Fruit fly (Drosophila melanogaster) whole organism, embryonic: ENCODE measurements around the gene CG43897.
A peak's percentile ranks its signal among the peaks of the same experiment; 100 is the strongest.

ENCODE experiments used
- Antp ChIP-seq: fragments of 200-800 bp; sonication (Bioruptor generic); optimal IDR thresholded peaks from 3 replicates; lab custom pipeline; 2016; ENCODE audit warnings: missing biosample characterization, missing genetic modification characterization
- B-H1 ChIP-seq: fragments of 200-800 bp; sonication (Bioruptor generic); IDR thresholded peaks from 3 replicates; pipeline ENCODE4 v1.3.6; 2022; ENCODE audit warnings: missing biosample characterization, missing genetic modification characterization
- CG12071 ChIP-seq: fragments of 200-800 bp; sonication (Bioruptor generic); optimal IDR thresholded peaks from 3 replicates; lab custom pipeline; 2018; ENCODE audit warnings: missing biosample characterization, mild to moderate bottlenecking, missing genetic modification characterization
- CG13287 ChIP-seq: fragments of 200-800 bp; sonication (Bioruptor generic); IDR thresholded peaks from 2 replicates; pipeline ENCODE4 v1.3.6; 2022; ENCODE audit warnings: missing biosample characterization, missing genetic modification characterization; ENCODE audit not compliant: partially characterized antibody
- CG17829 ChIP-seq: fragments of 200-800 bp; optimal IDR thresholded peaks from 2 replicates; lab custom pipeline; 2019; ENCODE audit warnings: missing biosample characterization, mild to moderate bottlenecking, missing genetic modification characterization, moderate library complexity
- CG2712 ChIP-seq: fragments of 200-800 bp; optimal IDR thresholded peaks from 3 replicates; lab custom pipeline; 2019; ENCODE audit warnings: missing biosample characterization, mild to moderate bottlenecking, missing genetic modification characterization, moderate library complexity
- CG3838 ChIP-seq: fragments of 200-800 bp; sonication (Bioruptor generic); optimal IDR thresholded peaks from 3 replicates; lab custom pipeline; 2016; ENCODE audit warnings: missing biosample characterization, missing genetic modification characterization
- CG4360 ChIP-seq: fragments of 200-800 bp; sonication (Bioruptor generic); IDR thresholded peaks from 2 replicates; pipeline ENCODE4 v1.3.6; 2022; ENCODE audit warnings: missing biosample characterization, missing genetic modification characterization
- CG4617 ChIP-seq: fragments of 200-800 bp; sonication (Bioruptor generic); optimal IDR thresholded peaks from 3 replicates; lab custom pipeline; 2016; ENCODE audit warnings: missing biosample characterization, missing genetic modification characterization, borderline replicate concordance
- CG5180 ChIP-seq: fragments of 200-800 bp; sonication (Bioruptor generic); optimal IDR thresholded peaks from 3 replicates; lab custom pipeline; 2017; ENCODE audit warnings: missing biosample characterization, missing genetic modification characterization, mild to moderate bottlenecking, moderate library complexity, missing genetic modification reagents
- CG5245 ChIP-seq: fragments of 200-800 bp; sonication (Bioruptor generic); optimal IDR thresholded peaks from 3 replicates; lab custom pipeline; 2016; ENCODE audit warnings: missing biosample characterization, missing genetic modification characterization
- CG6813 ChIP-seq: fragments of 200-800 bp; sonication (Bioruptor generic); optimal IDR thresholded peaks from 2 replicates; lab custom pipeline; 2017; ENCODE audit warnings: missing biosample characterization, missing genetic modification characterization, mild to moderate bottlenecking, moderate library complexity, missing genetic modification reagents
- CG7786 ChIP-seq: fragments of 200-800 bp; sonication (Bioruptor generic); optimal IDR thresholded peaks from 2 replicates; lab custom pipeline; 2016; ENCODE audit warnings: missing biosample characterization, missing genetic modification characterization
- CG7987 ChIP-seq: fragments of 200-800 bp; sonication (Bioruptor generic); optimal IDR thresholded peaks from 2 replicates; lab custom pipeline; 2018; ENCODE audit warnings: missing biosample characterization, mild to moderate bottlenecking, missing genetic modification characterization, moderate library complexity
- CG9797 ChIP-seq: fragments of 200-800 bp; sonication (Bioruptor generic); optimal IDR thresholded peaks from 3 replicates; lab custom pipeline; 2018; ENCODE audit warnings: missing biosample characterization, mild to moderate bottlenecking, missing genetic modification characterization
- Dek ChIP-seq: fragments of 200-800 bp; sonication (Bioruptor generic); optimal IDR thresholded peaks from 3 replicates; lab custom pipeline; 2019; ENCODE audit warnings: missing biosample characterization, mild to moderate bottlenecking, missing genetic modification characterization, moderate library complexity
- Dip3 ChIP-seq: fragments of 200-800 bp; sonication (Bioruptor generic); optimal IDR thresholded peaks from 3 replicates; lab custom pipeline; 2016; ENCODE audit warnings: missing biosample characterization, missing genetic modification characterization
- GATAe ChIP-seq: fragments of 200-800 bp; sonication (Bioruptor generic); conservative IDR thresholded peaks from 2 replicates; pipeline ENCODE4 v1.3.6; 2022; ENCODE audit warnings: missing biosample characterization, missing genetic modification characterization
- Hand ChIP-seq: fragments of 200-800 bp; sonication (Bioruptor generic); optimal IDR thresholded peaks from 2 replicates; lab custom pipeline; 2017; ENCODE audit warnings: mild to moderate bottlenecking, missing biosample characterization, missing genetic modification reagents, missing genetic modification characterization
- Hr78 ChIP-seq, 2 experiments: fragments of 200-800 bp in 1 of 2; fragments of >200 bp in 1 of 2; sonication (Bioruptor generic) in 1 of 2; optimal IDR thresholded peaks; 2 replicates each; lab custom pipeline; 2017 to 2019; ENCODE audit warnings: missing biosample characterization in 2 of 2, missing genetic modification characterization in 2 of 2, mild to moderate bottlenecking in 1 of 2, moderate library complexity in 1 of 2
- Hsf ChIP-seq: fragments of 200-800 bp; sonication (Bioruptor generic); optimal IDR thresholded peaks from 3 replicates; lab custom pipeline; 2016; ENCODE audit warnings: missing biosample characterization, missing genetic modification characterization
- Jarid2 ChIP-seq: fragments of 200-800 bp; sonication (Bioruptor generic); optimal IDR thresholded peaks from 3 replicates; lab custom pipeline; 2017; ENCODE audit warnings: mild to moderate bottlenecking, missing biosample characterization, missing genetic modification reagents, missing genetic modification characterization
- MBD-R2 ChIP-seq: fragments of 200-800 bp; sonication (Bioruptor generic); IDR thresholded peaks from 2 replicates; pipeline ENCODE4 v1.3.6; 2022; ENCODE audit warnings: missing biosample characterization, missing genetic modification characterization
- Mes4 ChIP-seq: fragments of 200-800 bp; sonication (Bioruptor generic); optimal IDR thresholded peaks from 2 replicates; lab custom pipeline; 2016; ENCODE audit warnings: missing biosample characterization, missing genetic modification characterization
- NK7.1 ChIP-seq: fragments of 200-800 bp; sonication (Bioruptor generic); optimal IDR thresholded peaks from 3 replicates; lab custom pipeline; 2016; ENCODE audit warnings: missing biosample characterization, missing genetic modification characterization
- NfI ChIP-seq: fragments of 200-800 bp; sonication (Bioruptor generic); optimal IDR thresholded peaks from 3 replicates; lab custom pipeline; 2018; ENCODE audit warnings: missing biosample characterization, mild to moderate bottlenecking, missing genetic modification characterization, moderate library complexity
- Opbp ChIP-seq: fragments of 200-800 bp; sonication (Bioruptor generic); IDR thresholded peaks from 3 replicates; pipeline ENCODE4 v1.3.6; 2022; ENCODE audit warnings: missing biosample characterization, missing genetic modification characterization; ENCODE audit not compliant: partially characterized antibody
- Optix ChIP-seq: fragments of 200-800 bp; sonication (Bioruptor generic); IDR thresholded peaks from 3 replicates; pipeline ENCODE4 v1.3.6; 2022; ENCODE audit warnings: missing biosample characterization, missing genetic modification characterization
- Ravus ChIP-seq: fragments of 200-800 bp; sonication (Bioruptor generic); IDR thresholded peaks from 2 replicates; pipeline ENCODE4 v1.3.6; 2022; ENCODE audit warnings: missing biosample characterization, missing genetic modification characterization
- Scr ChIP-seq: fragments of 200-800 bp; sonication (Bioruptor generic); IDR thresholded peaks from 2 replicates; pipeline ENCODE4 v1.3.6; 2022; ENCODE audit warnings: missing biosample characterization, missing genetic modification characterization; ENCODE audit not compliant: partially characterized antibody
- Xbp1 ChIP-seq: fragments of 200-800 bp; sonication (Bioruptor generic); optimal IDR thresholded peaks from 3 replicates; lab custom pipeline; 2016; ENCODE audit warnings: missing biosample characterization, mild to moderate bottlenecking, missing genetic modification characterization
- ac ChIP-seq: fragments of 200-800 bp; sonication (Bioruptor generic); optimal IDR thresholded peaks from 3 replicates; lab custom pipeline; 2017; ENCODE audit warnings: missing biosample characterization, mild to moderate bottlenecking, missing genetic modification characterization
- ci ChIP-seq: fragments of 200-800 bp; sonication (Bioruptor generic); IDR thresholded peaks from 3 replicates; pipeline ENCODE4 v1.3.6; 2022; ENCODE audit warnings: missing biosample characterization, missing genetic modification characterization
- fd3F ChIP-seq: fragments of 200-800 bp; sonication (Bioruptor generic); optimal IDR thresholded peaks from 2 replicates; lab custom pipeline; 2018; ENCODE audit warnings: missing biosample characterization, mild to moderate bottlenecking, missing genetic modification characterization, moderate library complexity
- fd64A ChIP-seq: fragments of 200-800 bp; sonication (Bioruptor generic); optimal IDR thresholded peaks from 3 replicates; lab custom pipeline; 2018; ENCODE audit warnings: missing biosample characterization, mild to moderate bottlenecking, missing genetic modification characterization
- gem ChIP-seq: fragments of 200-800 bp; sonication (Bioruptor generic); optimal IDR thresholded peaks from 2 replicates; lab custom pipeline; 2019; ENCODE audit warnings: missing biosample characterization, mild to moderate bottlenecking, missing genetic modification characterization, moderate library complexity
- gsb ChIP-seq: fragments of 200-800 bp; sonication (Bioruptor generic); IDR thresholded peaks from 2 replicates; pipeline ENCODE4 v1.3.6; 2022; ENCODE audit warnings: missing biosample characterization, missing genetic modification characterization
- ind ChIP-seq: fragments of 200-800 bp; sonication (Bioruptor generic); optimal IDR thresholded peaks from 3 replicates; lab custom pipeline; 2016; ENCODE audit warnings: missing biosample characterization, missing genetic modification characterization
- klu ChIP-seq: fragments of 200-800 bp; sonication (Bioruptor generic); IDR thresholded peaks from 2 replicates; pipeline ENCODE4 v1.3.6; 2022; ENCODE audit warnings: missing biosample characterization, missing genetic modification characterization
- onecut ChIP-seq: fragments of 200-800 bp; sonication (Bioruptor generic); IDR thresholded peaks from 2 replicates; pipeline ENCODE4 v1.3.6; 2022; ENCODE audit warnings: missing biosample characterization, missing genetic modification characterization
- peb ChIP-seq: fragments of 200-800 bp; sonication (Bioruptor generic); IDR thresholded peaks from 2 replicates; pipeline ENCODE4 v1.3.6; 2022; ENCODE audit warnings: missing biosample characterization, missing genetic modification characterization
- pho ChIP-seq: fragments of 200-800 bp; sonication (Bioruptor generic); optimal IDR thresholded peaks from 2 replicates; lab custom pipeline; 2016; ENCODE audit warnings: missing biosample characterization, missing genetic modification characterization
- schlank ChIP-seq: fragments of 200-800 bp; sonication (Bioruptor generic); optimal IDR thresholded peaks from 2 replicates; lab custom pipeline; 2018; ENCODE audit warnings: missing biosample characterization, mild to moderate bottlenecking, missing genetic modification characterization
- sna ChIP-seq: fragments of 200-800 bp; sonication (Bioruptor generic); IDR thresholded peaks from 2 replicates; pipeline ENCODE4 v1.3.6; 2022; ENCODE audit warnings: missing biosample characterization, missing genetic modification characterization; ENCODE audit not compliant: partially characterized antibody
- sqz ChIP-seq: fragments of 200-800 bp; sonication (Bioruptor generic); optimal IDR thresholded peaks from 3 replicates; lab custom pipeline; 2018; ENCODE audit warnings: missing biosample characterization, mild to moderate bottlenecking, missing genetic modification characterization
- stc ChIP-seq: fragments of 200-800 bp; sonication (Bioruptor generic); IDR thresholded peaks from 2 replicates; pipeline ENCODE4 v1.3.6; 2022; ENCODE audit warnings: missing biosample characterization, missing genetic modification characterization
- trh ChIP-seq: fragments of 200-800 bp; sonication (Bioruptor generic); optimal IDR thresholded peaks from 2 replicates; lab custom pipeline; 2016; ENCODE audit warnings: missing biosample characterization, missing genetic modification characterization
- unc-4 ChIP-seq: fragments of 200-800 bp; sonication (Bioruptor generic); IDR thresholded peaks from 2 replicates; pipeline ENCODE4 v1.3.6; 2022; ENCODE audit warnings: missing biosample characterization, missing genetic modification characterization; ENCODE audit not compliant: partially characterized antibody
- usp ChIP-seq: fragments of >200 bp; optimal IDR thresholded peaks from 2 replicates; lab custom pipeline; 2017; ENCODE audit warnings: missing biosample characterization, missing genetic modification characterization
- zfh1 ChIP-seq: fragments of 200-800 bp; sonication (Bioruptor generic); IDR thresholded peaks from 3 replicates; pipeline ENCODE4 v1.3.6; 2022; ENCODE audit warnings: missing biosample characterization, missing genetic modification characterization

The CG43897 gene

dm6 chr3L:9853895-9854470, 40.3 kb downstream of the CG43897 start (continued):
- TF ChIP-seq CG13287 = peak; percentile 15; the same call in 1 of the 2 replicates
- TF ChIP-seq Mes4 (GFP tag; lab: Kevin White, UChicago) = no peak
- TF ChIP-seq Ravus (GFP tag; lab: Robert Waterston, UW) = no peak
- TF ChIP-seq Optix = no peak
- no peak for TF ChIP-seq Dek (tag; lab: Kevin White, UChicago)
- TF ChIP-seq CG7786 (GFP tag; lab: Kevin White, UChicago) = no peak
- no peak for TF ChIP-seq B-H1 (GFP tag; lab: Robert Waterston, UW)
- TF ChIP-seq zfh1 (GFP tag; lab: Robert Waterston, UW) = peak; percentile 50; the same call in 1 of the 3 replicates
- TF ChIP-seq Xbp1 = no peak
- 0 out of 3 replicates have a peak, but pooled peaks have one; percentile 45 for TF ChIP-seq Opbp
- TF ChIP-seq unc-4 (GFP tag; lab: Robert Waterston, UW) = no peak
- TF ChIP-seq Scr (GFP tag; lab: Robert Waterston, UW) = peak; percentile 16; the same call in 1 of the 2 replicates
- no peak for TF ChIP-seq NfI (GFP tag; lab: Kevin White, UChicago)
- TF ChIP-seq CG7987 (GFP tag; lab: Kevin White, UChicago) = no peak
- TF ChIP-seq Hand (GFP tag; lab: Kevin White, UChicago) = no peak
- no peak for TF ChIP-seq usp
- TF ChIP-seq ci (GFP tag; lab: Robert Waterston, UW) = peak; percentile 56; the same call in 1 of the 3 replicates
- no peak for TF ChIP-seq GATAe (GFP tag; lab: Robert Waterston, UW)
- TF ChIP-seq CG9797 = no peak
- TF ChIP-seq CG4360 (GFP tag; lab: Robert Waterston, UW) = peak; percentile 84
- no peak for TF ChIP-seq trh (GFP tag; lab: Kevin White, UChicago)
- no peak for TF ChIP-seq ind (GFP tag; lab: Kevin White, UChicago)
- peak in 1 of 2 experiments; percentile 48 for TF ChIP-seq Hr78 (GFP tag; optimal IDR thresholded peaks at IDR 0.05; lab: Kevin White, UChicago)
- TF ChIP-seq fd64A (GFP tag; lab: Kevin White, UChicago) = peak; percentile 35
- no peak for TF ChIP-seq klu (GFP tag; lab: Robert Waterston, UW)
- TF ChIP-seq gsb = no peak
- peak; percentile 15 for TF ChIP-seq CG12071
- no peak for TF ChIP-seq sna
- TF ChIP-seq Antp = no peak
- TF ChIP-seq fd3F = no peak
- no peak for TF ChIP-seq CG5180 (GFP tag; lab: Kevin White, UChicago)
- no peak for TF ChIP-seq schlank (tag; lab: Kevin White, UChicago)
- no peak for TF ChIP-seq MBD-R2 (GFP tag; lab: Robert Waterston, UW)
- no peak for TF ChIP-seq NK7.1 (GFP tag; lab: Kevin White, UChicago)
- TF ChIP-seq CG2712 = no peak
- no peak for TF ChIP-seq CG6813 (GFP tag; lab: Kevin White, UChicago)
- TF ChIP-seq peb (GFP tag; lab: Robert Waterston, UW) = 0 out of 2 replicates have a peak, but pooled peaks have one; percentile 7
- no peak for TF ChIP-seq CG17829 (tag; lab: Kevin White, UChicago)
- TF ChIP-seq stc (GFP tag; lab: Robert Waterston, UW) = no peak
- peak; percentile 77 for TF ChIP-seq sqz
- TF ChIP-seq gem (tag; lab: Kevin White, UChicago) = no peak
- TF ChIP-seq Dip3 = no peak
- TF ChIP-seq Hsf (GFP tag; lab: Kevin White, UChicago) = no peak
- no peak for TF ChIP-seq Jarid2
- TF ChIP-seq CG5245 (GFP tag; lab: Kevin White, UChicago) = no peak
- TF ChIP-seq CG3838 (GFP tag; lab: Kevin White, UChicago) = no peak
- TF ChIP-seq onecut (GFP tag; lab: Robert Waterston, UW) = no peak
- no peak for TF ChIP-seq pho (GFP tag; lab: Kevin White, UChicago)
- no peak for TF ChIP-seq ac (GFP tag; lab: Kevin White, UChicago)
- no peak for TF ChIP-seq CG4617
